Worm (Caenorhabditis elegans): ENCODE results near the gene pyc-1.

Gene pyc-1

ce11 chrV:11777846-11778245 lies 44.5 kb downstream of the pyc-1 start (continued):
- no peak for TF ChIP-seq isw-1 (GFP tag; IDR thresholded peaks at IDR 0.05)
- no peak for TF ChIP-seq swsn-7 (tag; optimal IDR thresholded peaks at IDR 0.05)
- TF ChIP-seq mep-1 (tag; optimal IDR thresholded peaks at IDR 0.05), result peak; percentile 20

- no peak for TF ChIP-seq lir-3 (tag; optimal IDR thresholded peaks at IDR 0.05; ENCODE audit: poor library complexity)
- no peak for TF ChIP-seq ceh-82 (tag; optimal IDR thresholded peaks at IDR 0.05)
- no peak for TF ChIP-seq aly-2 (tag; optimal IDR thresholded peaks at IDR 0.05)
- no peak for TF ChIP-seq snu-23 (GFP tag; optimal IDR thresholded peaks at IDR 0.05)
- TF ChIP-seq dpl-1 (GFP tag; optimal IDR thresholded peaks at IDR 0.05), result no peak
- TF ChIP-seq ceh-8 (GFP tag; optimal IDR thresholded peaks at IDR 0.05), result no peak
- TF ChIP-seq skn-1 (tag; optimal IDR thresholded peaks at IDR 0.05), result no peak
- no peak for TF ChIP-seq pag-3 (tag; optimal IDR thresholded peaks at IDR 0.05; ENCODE audit: borderline replicate concordance, insufficient read depth)
Measured at ce11 chrV:11776538-11776937, 45.8 kb downstream of the pyc-1 start, which contains the start of gene F55A11.6. Gene F55A11.6, plus strand, starts transcription at chrV:11776838.

ce11 chrV:11773934-11774333 lies 48.4 kb downstream of the pyc-1 start:
- TF ChIP-seq fkh-10 (GFP tag; optimal IDR thresholded peaks at IDR 0.05) (no peak), lin-14 (GFP tag; optimal IDR thresholded peaks at IDR 0.05) (peak; percentile 45), fkh-8 (tag; optimal IDR thresholded peaks at IDR 0.05) (no peak), lin-39 (tag; optimal IDR thresholded peaks at IDR 0.05) (no peak), mab-9 (GFP tag; IDR thresholded peaks at IDR 0.05) (no peak), lir-3 (tag; optimal IDR thresholded peaks at IDR 0.05; ENCODE audit: poor library complexity) (no peak), hlh-4 (tag; optimal IDR thresholded peaks at IDR 0.05) (no peak), skn-1 (tag; optimal IDR thresholded peaks at IDR 0.05) (no peak), nhr-71 (tag; optimal IDR thresholded peaks at IDR 0.05) (no peak), nhr-77 (tag; optimal IDR thresholded peaks at IDR 0.05) (no peak), unc-30 (tag; optimal IDR thresholded peaks at IDR 0.05) (no peak), unc-86 (tag; optimal IDR thresholded peaks at IDR 0.05) (no peak), aly-2 (tag; optimal IDR thresholded peaks at IDR 0.05) (no peak), mdl-1 (tag; optimal IDR thresholded peaks at IDR 0.05) (no peak), nhr-12 (tag; optimal IDR thresholded peaks at IDR 0.05) (no peak), nhr-28 (tag; optimal IDR thresholded peaks at IDR 0.05) (no peak), mep-1 (tag; optimal IDR thresholded peaks at IDR 0.05) (peak; percentile 32), F16B12.6 (tag; optimal IDR thresholded peaks at IDR 0.05) (no peak), nhr-85 (tag) (peak; percentile 68), efl-1 (optimal IDR thresholded peaks at IDR 0.05) (no peak), efl-1 (GFP tag; optimal IDR thresholded peaks at IDR 0.05 in 1 of 2) (no peak), blmp-1 (tag; optimal IDR thresholded peaks at IDR 0.05) (peak; percentile 54), zag-1 (tag; optimal IDR thresholded peaks at IDR 0.05) (no peak), ceh-8 (GFP tag; optimal IDR thresholded peaks at IDR 0.05) (no peak), elt-3 (tag; optimal IDR thresholded peaks at IDR 0.05) (peak in 1 of 6 experiments; percentile 13), dpl-1 (GFP tag; optimal IDR thresholded peaks at IDR 0.05) (no peak), egl-27 (tag; optimal IDR thresholded peaks at IDR 0.05) (no peak), vab-15 (tag; optimal IDR thresholded peaks at IDR 0.05) (no peak), nhr-19 (GFP tag; conservative IDR thresholded peaks at IDR 0.05) (no peak), lsy-2 (tag; optimal IDR thresholded peaks at IDR 0.05) (peak in 1 of 2 experiments; percentile 40)

ce11 chrV:11773420-11773819 lies 48.9 kb downstream of the pyc-1 start, which contains the start of gene bus-18:
Gene bus-18, plus strand, starts transcription at chrV:11773720.
- no peak for TF ChIP-seq ceh-63 (GFP tag; optimal IDR thresholded peaks at IDR 0.05)
- TF ChIP-seq xbp-1 (tag; optimal IDR thresholded peaks at IDR 0.05), result peak; percentile 12
- no peak for TF ChIP-seq skn-1 (tag; optimal IDR thresholded peaks at IDR 0.05)
- TF ChIP-seq pag-3 (tag; optimal IDR thresholded peaks at IDR 0.05; ENCODE audit: borderline replicate concordance, insufficient read depth), result no peak
- peak; percentile 42 for TF ChIP-seq blmp-1 (tag; optimal IDR thresholded peaks at IDR 0.05)
- no peak for TF ChIP-seq ztf-11 (tag; optimal IDR thresholded peaks at IDR 0.05)
- TF ChIP-seq nhr-71 (tag; optimal IDR thresholded peaks at IDR 0.05), result no peak
- no peak for TF ChIP-seq alr-1 (tag; optimal IDR thresholded peaks at IDR 0.05; ENCODE audit: borderline replicate concordance)
- TF ChIP-seq nhr-85 (tag), result no peak
- TF ChIP-seq lin-39 (tag; optimal IDR thresholded peaks at IDR 0.05), result no peak
- TF ChIP-seq unc-62 (GFP tag; optimal IDR thresholded peaks at IDR 0.05), result no peak
- no peak for TF ChIP-seq ets-5 (GFP tag; IDR thresholded peaks at IDR 0.05)
- TF ChIP-seq swsn-7 (tag; optimal IDR thresholded peaks at IDR 0.05), result no peak
- no peak for TF ChIP-seq lin-15B (tag; optimal IDR thresholded peaks at IDR 0.05)
- no peak for TF ChIP-seq lsy-2 (tag; optimal IDR thresholded peaks at IDR 0.05)
